Worm (Caenorhabditis elegans) whole organism, early embryonic: ENCODE data around the gene nono-1.

ENCODE experiments used
- B0310.2 ChIP-seq: sonication (generic microtip); optimal IDR thresholded peaks from 2 replicates; lab custom pipeline; 2016; ENCODE audit warnings: mild to moderate bottlenecking, missing genetic modification characterization, missing compliant biosample characterization
- F13C5.2 ChIP-seq: sonication (generic microtip); optimal IDR thresholded peaks from 2 replicates; lab custom pipeline; 2017; ENCODE audit warnings: mild to moderate bottlenecking, missing genetic modification characterization, inconsistent platforms, missing compliant biosample characterization
- aly-1 ChIP-seq: sonication (generic microtip); optimal IDR thresholded peaks from 2 replicates; lab custom pipeline; 2016; ENCODE audit warnings: missing genetic modification characterization, missing compliant biosample characterization
- ama-1 ChIP-seq: fragments of 150-350 bp; optimal IDR thresholded peaks from 2 replicates; lab custom pipeline; 2014
- ceh-13 ChIP-seq: fragments of 200-800 bp; sonication (Bioruptor generic); optimal IDR thresholded peaks from 2 replicates; lab custom pipeline; 2018; ENCODE audit warnings: mild to moderate bottlenecking, missing genetic modification characterization, missing compliant biosample characterization
- ets-7 ChIP-seq: sonication (generic microtip); optimal IDR thresholded peaks from 2 replicates; lab custom pipeline; 2016; ENCODE audit warnings: missing genotype, missing genetic modification characterization, missing compliant biosample characterization
- flt-1 ChIP-seq: fragments of 200-800 bp; sonication (Bioruptor generic); IDR thresholded peaks from 2 replicates; pipeline ENCODE4 v1.3.6; 2022; ENCODE audit warnings: missing genetic modification characterization, missing compliant biosample characterization
- hmbx-1 ChIP-seq: sonication (generic microtip); optimal IDR thresholded peaks from 2 replicates; lab custom pipeline; 2016; ENCODE audit warnings: mild to moderate bottlenecking, missing genetic modification characterization, missing compliant biosample characterization
- hmg-4 ChIP-seq: fragments of 200-800 bp; sonication (Bioruptor generic); optimal IDR thresholded peaks from 2 replicates; lab custom pipeline; 2018; ENCODE audit warnings: mild to moderate bottlenecking, missing genetic modification characterization, missing compliant biosample characterization
- hnd-1 ChIP-seq: sonication (generic microtip); optimal IDR thresholded peaks from 2 replicates; lab custom pipeline; 2016; ENCODE audit warnings: missing genetic modification characterization, missing compliant biosample characterization
- scrt-1 ChIP-seq: fragments of 200-800 bp; sonication (Bioruptor generic); IDR thresholded peaks from 2 replicates; pipeline ENCODE4 v1.3.6; 2022; ENCODE audit warnings: missing genetic modification characterization, missing compliant biosample characterization
- sea-1 ChIP-seq: fragments of 200-800 bp; sonication (Bioruptor generic); conservative IDR thresholded peaks from 2 replicates; pipeline ENCODE4 v1.3.6; 2022; ENCODE audit warnings: missing genetic modification characterization, missing compliant biosample characterization
- tbx-11 ChIP-seq: fragments of 200-800 bp; sonication (Bioruptor generic); IDR thresholded peaks from 2 replicates; pipeline ENCODE4 v1.3.6; 2022; ENCODE audit warnings: missing genetic modification characterization, missing compliant biosample characterization
- tbx-37 ChIP-seq: fragments of 200-800 bp; sonication (Bioruptor generic); conservative IDR thresholded peaks from 2 replicates; pipeline ENCODE4 v1.3.6; 2022; ENCODE audit warnings: missing genetic modification reagents, missing genetic modification characterization, missing compliant biosample characterization

DNA sequence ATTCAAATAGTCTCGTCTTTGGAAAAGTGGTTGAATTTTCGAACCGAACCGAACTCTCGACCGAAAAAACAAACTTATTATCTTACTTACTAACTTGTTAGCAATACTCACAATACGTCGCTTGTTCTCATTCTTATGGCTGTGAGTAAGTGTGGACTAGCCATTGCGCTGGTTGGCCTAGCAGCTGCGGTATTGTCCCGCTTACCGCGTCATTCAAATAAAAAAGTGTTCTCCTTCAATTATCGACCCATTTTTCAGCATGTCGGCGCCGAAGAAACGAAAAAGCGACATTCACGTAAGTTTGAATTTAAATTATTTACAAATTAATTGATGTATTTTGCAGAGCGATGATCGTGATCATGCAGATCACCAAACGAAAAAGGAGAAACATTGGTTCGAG, 1.0 kb upstream of the nono-1 start:
- TF ChIP-seq ama-1 (lab: Kevin White, UChicago) (no peak), ceh-13 (GFP tag; lab: Kevin White, UChicago) (no peak), tbx-37 (GFP tag; lab: Robert Waterston, UW) (no peak), aly-1 (tag; lab: Kevin White, UChicago) (no peak), hnd-1 (tag; lab: Kevin White, UChicago) (no peak), flt-1 (GFP tag; lab: Robert Waterston, UW) (no peak), F13C5.2 (no peak), tbx-11 (no peak), sea-1 (no peak), scrt-1 (GFP tag; lab: Robert Waterston, UW) (no peak), hmbx-1 (tag; lab: Kevin White, UChicago) (no peak), B0310.2 (tag; lab: Kevin White, UChicago) (no peak), ets-7 (no peak), hmg-4 (GFP tag; lab: Kevin White, UChicago) (no peak)
